Worm (Caenorhabditis elegans) whole organism, L4/young adult: ENCODE measurements around the gene F07C3.9.

Experiments used
- dao-5 ChIP-seq: sonication (generic microtip); optimal IDR thresholded peaks from 2 replicates; lab custom pipeline; 2016; ENCODE audit warnings: missing genotype, missing genetic modification characterization, moderate library complexity, missing compliant biosample characterization
- him-1 ChIP-seq: sonication (generic microtip); optimal IDR thresholded peaks from 2 replicates; lab custom pipeline; 2016; ENCODE audit warnings: missing genotype, missing genetic modification reagents, missing genetic modification characterization, missing compliant biosample characterization

ce11 chrV:9224981-9225380, 29.5 kb downstream of the F07C3.9 start:
- TF ChIP-seq him-1 (tag; lab: Kevin White, UChicago) = no peak
- no peak for TF ChIP-seq dao-5 (tag; lab: Kevin White, UChicago)
